Worm (Caenorhabditis elegans): ENCODE data around the gene M05D6.1.

The M05D6.1 gene

ce11 chrII:8475306-8475822, at the start of gene M05D6.1, which contains the start of gene M05D6.3:
Gene M05D6.1 (minus strand): TSS chrII:8475406.
Gene M05D6.3 (plus strand): TSS chrII:8475772.
- TF ChIP-seq che-1 (tag; optimal IDR thresholded peaks at IDR 0.05): no peak
- no peak for TF ChIP-seq pag-3 (tag; optimal IDR thresholded peaks at IDR 0.05; ENCODE audit: borderline replicate concordance)
- TF ChIP-seq mec-3 (tag; optimal IDR thresholded peaks at IDR 0.05; ENCODE audit: borderline replicate concordance): no peak
- TF ChIP-seq fkh-6 (tag; optimal IDR thresholded peaks at IDR 0.05): no peak
- TF ChIP-seq C38D4.7 (GFP tag; optimal IDR thresholded peaks at IDR 0.05): no peak
- TF ChIP-seq ama-1 (optimal IDR thresholded peaks at IDR 0.05): no peak
- TF ChIP-seq pros-1 (tag; optimal IDR thresholded peaks at IDR 0.05): no peak
- TF ChIP-seq elt-2 (tag; optimal IDR thresholded peaks at IDR 0.05): no peak

ce11 chrII:8520625-8521024, 45.4 kb upstream of the M05D6.1 start, which contains the start of gene cht-2:
Gene cht-2 (plus strand): TSS chrII:8520925.
- no peak for TF ChIP-seq madf-2 (tag; optimal IDR thresholded peaks at IDR 0.05)
- TF ChIP-seq ets-4 (tag; optimal IDR thresholded peaks at IDR 0.05): no peak
- TF ChIP-seq npax-4 (tag; optimal IDR thresholded peaks at IDR 0.05): no peak
- no peak for TF ChIP-seq che-1 (tag; optimal IDR thresholded peaks at IDR 0.05)
- TF ChIP-seq mec-3 (tag; optimal IDR thresholded peaks at IDR 0.05; ENCODE audit: borderline replicate concordance): no peak
- no peak for TF ChIP-seq Y22D7AL.16 (tag; optimal IDR thresholded peaks at IDR 0.05)
- no peak for TF ChIP-seq eyg-1 (tag; optimal IDR thresholded peaks at IDR 0.05)
- TF ChIP-seq elt-2 (tag; optimal IDR thresholded peaks at IDR 0.05): no peak
- no peak for TF ChIP-seq nfya-1 (tag; optimal IDR thresholded peaks at IDR 0.05)
- TF ChIP-seq pag-3 (tag; optimal IDR thresholded peaks at IDR 0.05; ENCODE audit: borderline replicate concordance): no peak
- TF ChIP-seq hlh-30 (tag; optimal IDR thresholded peaks at IDR 0.05; ENCODE audit: insufficient read depth): no peak
- TF ChIP-seq ahr-1 (tag; optimal IDR thresholded peaks at IDR 0.05): no peak
- TF ChIP-seq T23F11.4 (GFP tag; optimal IDR thresholded peaks at IDR 0.05): no peak
- TF ChIP-seq F13H6.1 (tag; optimal IDR thresholded peaks at IDR 0.05): no peak
- TF ChIP-seq nhr-232 (tag; optimal IDR thresholded peaks at IDR 0.05): no peak
- TF ChIP-seq ceh-14 (tag; optimal IDR thresholded peaks at IDR 0.05): no peak
- TF ChIP-seq sdc-2 (tag; optimal IDR thresholded peaks at IDR 0.05): no peak

- TF ChIP-seq ceh-34 (tag; optimal IDR thresholded peaks at IDR 0.05) (no peak), ztf-16 (tag; optimal IDR thresholded peaks at IDR 0.05) (no peak), lin-11 (tag; optimal IDR thresholded peaks at IDR 0.05) (no peak), odd-2 (tag; optimal IDR thresholded peaks at IDR 0.05) (no peak), C08G9.2 (tag; optimal IDR thresholded peaks at IDR 0.05) (no peak), ceh-6 (GFP tag; optimal IDR thresholded peaks at IDR 0.05) (no peak), syd-9 (tag; optimal IDR thresholded peaks at IDR 0.05) (no peak), tbx-2 (tag; optimal IDR thresholded peaks at IDR 0.05) (no peak), ets-4 (tag; optimal IDR thresholded peaks at IDR 0.05) (no peak)
These were observed 43.0 kb upstream of the M05D6.1 start, which contains the start of gene T13H5.8 for ce11 chrII:8518210-8518609. Gene T13H5.8 (plus strand): TSS chrII:8518510.

ce11 chrII:8516783-8517182, 41.6 kb upstream of the M05D6.1 start, which contains the start of gene rnh-2:
Gene rnh-2 (plus strand): TSS chrII:8517150.
- TF ChIP-seq elt-2 (tag; optimal IDR thresholded peaks at IDR 0.05) (peak; percentile 68), hlh-8 (tag; optimal IDR thresholded peaks at IDR 0.05) (peak; percentile 37), ceh-31 (tag; optimal IDR thresholded peaks at IDR 0.05) (peak; percentile 87), sox-2 (GFP tag; IDR thresholded peaks at IDR 0.05) (no peak), tbx-2 (tag; optimal IDR thresholded peaks at IDR 0.05) (peak; percentile 76), dve-1 (tag; optimal IDR thresholded peaks at IDR 0.05) (peak; percentile 13), ahr-1 (tag; optimal IDR thresholded peaks at IDR 0.05) (no peak), ceh-2 (tag; optimal IDR thresholded peaks at IDR 0.05) (peak; percentile 80), unc-42 (tag; optimal IDR thresholded peaks at IDR 0.05) (peak; percentile 29), unc-86 (tag; optimal IDR thresholded peaks at IDR 0.05) (no peak), sdc-2 (tag; optimal IDR thresholded peaks at IDR 0.05) (no peak), lim-6 (tag; optimal IDR thresholded peaks at IDR 0.05) (peak; percentile 25), ref-2 (tag; optimal IDR thresholded peaks at IDR 0.05) (peak; percentile 52), T23F11.4 (GFP tag; optimal IDR thresholded peaks at IDR 0.05) (no peak), ceh-22 (tag; optimal IDR thresholded peaks at IDR 0.05) (no peak), C08G9.2 (tag; optimal IDR thresholded peaks at IDR 0.05) (peak; percentile 74), ztf-16 (tag; optimal IDR thresholded peaks at IDR 0.05) (no peak), hlh-15 (tag; optimal IDR thresholded peaks at IDR 0.05) (no peak), pqm-1 (tag; optimal IDR thresholded peaks at IDR 0.05) (no peak), nfya-1 (tag; optimal IDR thresholded peaks at IDR 0.05) (peak; percentile 4), ets-4 (tag; optimal IDR thresholded peaks at IDR 0.05) (peak; percentile 48), ceh-9 (tag; optimal IDR thresholded peaks at IDR 0.05) (no peak), hlh-13 (GFP tag; optimal IDR thresholded peaks at IDR 0.05) (no peak), tbx-7 (tag; optimal IDR thresholded peaks at IDR 0.05) (peak; percentile 67), zip-5 (tag; optimal IDR thresholded peaks at IDR 0.05) (peak; percentile 56), ceh-14 (tag; optimal IDR thresholded peaks at IDR 0.05) (peak; percentile 39)
